Worm (Caenorhabditis elegans): ENCODE results near the gene C44H9.7.

The C44H9.7 gene

DNA sequence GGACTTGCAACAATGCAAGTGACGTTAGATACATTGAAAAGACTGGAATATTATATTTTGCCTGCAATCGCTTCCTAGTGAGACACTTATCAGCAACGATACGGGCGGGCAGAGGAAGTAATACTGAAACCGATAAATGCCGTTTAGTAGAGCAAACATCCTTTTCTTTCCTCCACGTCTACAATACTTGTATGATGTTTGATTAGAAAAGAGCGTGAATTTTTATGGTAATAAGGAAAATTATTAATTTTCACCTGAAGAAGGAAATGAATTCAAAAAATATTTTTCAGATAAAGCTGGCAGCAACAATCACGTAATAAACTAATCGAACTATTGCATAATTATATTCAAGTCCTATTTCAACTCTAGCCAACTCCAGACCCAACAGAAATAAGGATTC, at the start of gene C44H9.7:
TSS of gene C44H9.7 (minus strand) at position 101 of the 400 bp plus-strand sequence.
- no peak for TF ChIP-seq blmp-1 (tag; optimal IDR thresholded peaks at IDR 0.05; ENCODE audit: insufficient read depth)
- TF ChIP-seq nhr-21 (tag; optimal IDR thresholded peaks at IDR 0.05) = no peak
- TF ChIP-seq ztf-11 (tag; optimal IDR thresholded peaks at IDR 0.05) = no peak
- no peak for TF ChIP-seq gmeb-1 (tag; optimal IDR thresholded peaks at IDR 0.05)
- TF ChIP-seq lin-13 (GFP tag; optimal IDR thresholded peaks at IDR 0.05) = no peak
- no peak for TF ChIP-seq nhr-77 (tag; optimal IDR thresholded peaks at IDR 0.05)
- TF ChIP-seq elt-1 (tag; optimal IDR thresholded peaks at IDR 0.05) = no peak
- TF ChIP-seq nhr-12 (tag; optimal IDR thresholded peaks at IDR 0.05) = no peak
- no peak for TF ChIP-seq nhr-23 (tag; optimal IDR thresholded peaks at IDR 0.05)

- TF ChIP-seq sma-9 (GFP tag; optimal IDR thresholded peaks at IDR 0.05) (peak; percentile 21), sma-9 (tag; optimal IDR thresholded peaks at IDR 0.05) (no peak), nhr-12 (tag; optimal IDR thresholded peaks at IDR 0.05) (no peak), F13H6.1 (tag; optimal IDR thresholded peaks at IDR 0.05) (peak; percentile 67)
Measured at ce11 chrV:12904054-12904453, 49.4 kb upstream of the C44H9.7 start, which contains the start of gene ttr-27. TSS of gene ttr-27 (minus strand) at chrV:12904098.

ce11 chrV:12901301-12901700, 46.6 kb upstream of the C44H9.7 start:
- no peak for TF ChIP-seq Y55F3AM.14 (GFP tag; optimal IDR thresholded peaks at IDR 0.05)
- no peak for TF ChIP-seq nhr-10 (tag; optimal IDR thresholded peaks at IDR 0.05)
- no peak for TF ChIP-seq lin-13 (GFP tag; optimal IDR thresholded peaks at IDR 0.05)
- no peak for TF ChIP-seq aly-2 (tag; optimal IDR thresholded peaks at IDR 0.05)
- no peak for TF ChIP-seq ztf-1 (GFP tag; conservative IDR thresholded peaks at IDR 0.05)
- no peak for TF ChIP-seq lin-39 (tag; optimal IDR thresholded peaks at IDR 0.05)
- no peak for TF ChIP-seq zag-1 (tag; optimal IDR thresholded peaks at IDR 0.05)
- TF ChIP-seq nhr-11 (tag; optimal IDR thresholded peaks at IDR 0.05) = no peak
- TF ChIP-seq mbf-1 (tag; optimal IDR thresholded peaks at IDR 0.05) = no peak
- TF ChIP-seq snpc-4 (tag; optimal IDR thresholded peaks at IDR 0.05) = no peak
- no peak for TF ChIP-seq dmd-4 (tag; optimal IDR thresholded peaks at IDR 0.05)
- TF ChIP-seq ztf-4 (tag; optimal IDR thresholded peaks at IDR 0.05) = no peak
- TF ChIP-seq nhr-129 (tag; optimal IDR thresholded peaks at IDR 0.05) = no peak
- TF ChIP-seq blmp-1 (tag; optimal IDR thresholded peaks at IDR 0.05; ENCODE audit: insufficient read depth) = no peak
- no peak for TF ChIP-seq nhr-237 (tag; optimal IDR thresholded peaks at IDR 0.05)
- TF ChIP-seq nhr-23 (tag; optimal IDR thresholded peaks at IDR 0.05) = no peak
- TF ChIP-seq sma-3 (GFP tag; optimal IDR thresholded peaks at IDR 0.05) = no peak
- no peak for TF ChIP-seq nhr-21 (tag; optimal IDR thresholded peaks at IDR 0.05)

- TF ChIP-seq mab-5 (tag; optimal IDR thresholded peaks at IDR 0.05) (peak; percentile 37), C34F6.9 (tag; optimal IDR thresholded peaks at IDR 0.05) (peak; percentile 0), unc-55 (GFP tag; optimal IDR thresholded peaks at IDR 0.05) (peak; percentile 34), zag-1 (tag; optimal IDR thresholded peaks at IDR 0.05) (no peak)
Measured at ce11 chrV:12898583-12899232, 44.0 kb upstream of the C44H9.7 start.

ce11 chrV:12897338-12897737, 42.7 kb upstream of the C44H9.7 start:
- TF ChIP-seq aly-2 (tag; optimal IDR thresholded peaks at IDR 0.05) (no peak), nhr-6 (tag; optimal IDR thresholded peaks at IDR 0.05) (no peak), unc-55 (GFP tag; optimal IDR thresholded peaks at IDR 0.05) (peak; percentile 26), unc-62 (GFP tag; optimal IDR thresholded peaks at IDR 0.05) (no peak)

- peak; percentile 14 for TF ChIP-seq nhr-129 (tag; optimal IDR thresholded peaks at IDR 0.05)
- no peak for TF ChIP-seq ceh-82 (tag; optimal IDR thresholded peaks at IDR 0.05)
- no peak for TF ChIP-seq skn-1 (tag; optimal IDR thresholded peaks at IDR 0.05)
- TF ChIP-seq crh-2 (tag; optimal IDR thresholded peaks at IDR 0.05) = peak; percentile 22
- TF ChIP-seq ztf-4 (tag; optimal IDR thresholded peaks at IDR 0.05) = no peak
- no peak for TF ChIP-seq mbf-1 (tag; optimal IDR thresholded peaks at IDR 0.05)
- peak; percentile 15 for TF ChIP-seq F13H6.1 (tag; optimal IDR thresholded peaks at IDR 0.05)
- no peak for TF ChIP-seq gmeb-1 (tag; optimal IDR thresholded peaks at IDR 0.05)
- no peak for TF ChIP-seq snpc-4 (tag; optimal IDR thresholded peaks at IDR 0.05)
- no peak for TF ChIP-seq lin-39 (tag; optimal IDR thresholded peaks at IDR 0.05)
- no peak for TF ChIP-seq egl-27 (tag; optimal IDR thresholded peaks at IDR 0.05)
Measured at ce11 chrV:12896850-12897249, 42.2 kb upstream of the C44H9.7 start.
